Fruit fly (Drosophila melanogaster): Measurements from ENCODE around the gene Fpgs2.
A peak's percentile ranks its signal among the peaks of the same experiment; 100 is the strongest.

Gene Fpgs2

DNA sequence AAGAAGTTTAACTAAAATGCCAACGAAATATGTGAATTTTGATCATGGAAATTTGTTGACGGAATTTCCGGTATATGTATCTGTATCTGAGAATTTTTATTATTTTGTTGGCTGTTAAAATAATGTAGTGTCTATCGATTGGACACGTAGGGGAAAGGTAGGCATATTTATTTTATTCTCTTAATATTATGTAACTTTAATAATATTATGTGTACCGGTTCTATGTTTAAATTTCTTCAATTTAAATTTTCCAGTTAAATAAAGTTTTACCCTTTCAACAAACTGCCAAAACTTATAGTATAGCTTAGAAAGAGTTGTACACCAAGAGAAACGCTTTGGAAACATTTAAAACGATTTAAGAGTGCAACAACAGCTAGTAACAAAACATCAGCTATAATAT, at the start of gene Fpgs2:
TSS of gene Fpgs2 (minus strand) at position 101 of the 400 bp plus-strand sequence.
- no peak for TF ChIP-seq HLH106 (tag; optimal IDR thresholded peaks at IDR 0.05)
- TF ChIP-seq tai (GFP tag; optimal IDR thresholded peaks at IDR 0.05) = no peak

- TF ChIP-seq sage (GFP tag; optimal IDR thresholded peaks at IDR 0.05) (no peak), Jra (GFP tag; optimal IDR thresholded peaks at IDR 0.05) (no peak), CrebA (GFP tag; optimal IDR thresholded peaks at IDR 0.05; ENCODE audit: borderline replicate concordance) (no peak), Myc (optimal IDR thresholded peaks at IDR 0.05) (no peak), Hr83 (GFP tag; optimal IDR thresholded peaks at IDR 0.05; ENCODE audit: poor library complexity, severe bottlenecking) (no peak), CG32264 (GFP tag; optimal IDR thresholded peaks at IDR 0.05) (no peak)
Measured at dm6 chr2L:3942094-3942493, 28.0 kb upstream of the Fpgs2 start.

dm6 chr2L:3940302-3940701, 26.2 kb upstream of the Fpgs2 start:
- TF ChIP-seq Dfd (GFP tag; optimal IDR thresholded peaks at IDR 0.05) (peak; percentile 86), fru (GFP tag; optimal IDR thresholded peaks at IDR 0.05) (no peak)

dm6 chr2L:3938773-3939172, 24.7 kb upstream of the Fpgs2 start:
- no peak for TF ChIP-seq CG32264 (GFP tag; optimal IDR thresholded peaks at IDR 0.05)
- TF ChIP-seq sv (GFP tag; optimal IDR thresholded peaks at IDR 0.05) = no peak
- TF ChIP-seq Abd-B (GFP tag; optimal IDR thresholded peaks at IDR 0.05) = no peak
- no peak for TF ChIP-seq Hnf4 (GFP tag; optimal IDR thresholded peaks at IDR 0.05)
- TF ChIP-seq jim (GFP tag; optimal IDR thresholded peaks at IDR 0.05) = no peak
- no peak for TF ChIP-seq pan (optimal IDR thresholded peaks at IDR 0.05)
- no peak for TF ChIP-seq GATAd (GFP tag; optimal IDR thresholded peaks at IDR 0.05)
- no peak for TF ChIP-seq rgr (GFP tag; optimal IDR thresholded peaks at IDR 0.05)
- no peak for TF ChIP-seq Dfd (GFP tag; optimal IDR thresholded peaks at IDR 0.05)
- TF ChIP-seq Sp1 (GFP tag; optimal IDR thresholded peaks at IDR 0.05) = no peak
- TF ChIP-seq HLH106 (tag; optimal IDR thresholded peaks at IDR 0.05) = no peak
- TF ChIP-seq lola (GFP tag; optimal IDR thresholded peaks at IDR 0.05) = no peak
- no peak for TF ChIP-seq OdsH (GFP tag; optimal IDR thresholded peaks at IDR 0.05)
- no peak for TF ChIP-seq fru (GFP tag; optimal IDR thresholded peaks at IDR 0.05)
- no peak for TF ChIP-seq N (GFP tag; optimal IDR thresholded peaks at IDR 0.05)
- no peak for TF ChIP-seq CrebA (GFP tag; optimal IDR thresholded peaks at IDR 0.05; ENCODE audit: borderline replicate concordance)
- TF ChIP-seq sage (GFP tag; optimal IDR thresholded peaks at IDR 0.05) = no peak

DNA sequence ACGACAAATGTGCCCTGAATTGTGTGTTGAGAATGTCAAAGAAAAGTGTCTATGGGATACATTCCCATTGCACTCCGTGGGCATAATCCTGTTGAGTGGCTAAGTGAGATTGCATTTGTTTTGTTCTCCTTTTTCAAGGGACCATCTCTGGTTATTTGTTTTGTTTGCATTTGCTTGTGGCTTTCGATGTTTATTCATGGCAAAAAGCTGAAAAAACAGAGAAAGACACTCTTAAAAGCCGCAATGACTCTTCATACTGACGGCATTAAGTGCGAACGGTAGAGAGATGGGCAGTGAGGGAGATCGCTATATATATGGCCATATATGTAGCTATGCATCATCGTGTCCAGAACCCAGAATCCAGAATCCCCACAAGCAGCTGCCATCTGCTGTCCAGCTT, 21.7 kb upstream of the Fpgs2 start:
- no peak for TF ChIP-seq rgr (GFP tag; optimal IDR thresholded peaks at IDR 0.05)
- no peak for TF ChIP-seq Mio (GFP tag; optimal IDR thresholded peaks at IDR 0.05)
- TF ChIP-seq GATAd (GFP tag; optimal IDR thresholded peaks at IDR 0.05) = no peak
- no peak for TF ChIP-seq Abd-B (GFP tag; optimal IDR thresholded peaks at IDR 0.05)

dm6 chr2L:3935014-3935413, 20.9 kb upstream of the Fpgs2 start:
- TF ChIP-seq foxo (GFP tag; optimal IDR thresholded peaks at IDR 0.05) (no peak), dl (GFP tag; optimal IDR thresholded peaks at IDR 0.05; ENCODE audit: insufficient read depth in 1 of 2, partially characterized antibody in 2 of 2) (no peak), Rel (GFP tag; optimal IDR thresholded peaks at IDR 0.05) (no peak), Rel (tag; optimal IDR thresholded peaks at IDR 0.05) (no peak), Jra (GFP tag; optimal IDR thresholded peaks at IDR 0.05) (no peak), Hr78 (GFP tag; optimal IDR thresholded peaks at IDR 0.05) (no peak), Hr83 (GFP tag; optimal IDR thresholded peaks at IDR 0.05; ENCODE audit: poor library complexity, severe bottlenecking) (no peak), jim (GFP tag; optimal IDR thresholded peaks at IDR 0.05) (no peak), N (GFP tag; optimal IDR thresholded peaks at IDR 0.05) (no peak), sv (GFP tag; optimal IDR thresholded peaks at IDR 0.05) (no peak), Mio (GFP tag; optimal IDR thresholded peaks at IDR 0.05) (no peak), Myc (optimal IDR thresholded peaks at IDR 0.05) (no peak), OdsH (GFP tag; optimal IDR thresholded peaks at IDR 0.05) (no peak), tai (GFP tag; optimal IDR thresholded peaks at IDR 0.05) (no peak), sage (GFP tag; optimal IDR thresholded peaks at IDR 0.05) (no peak), brk (GFP tag; optimal IDR thresholded peaks at IDR 0.05) (no peak), Dfd (GFP tag; optimal IDR thresholded peaks at IDR 0.05) (no peak), fru (GFP tag; optimal IDR thresholded peaks at IDR 0.05) (no peak), Hnf4 (GFP tag; optimal IDR thresholded peaks at IDR 0.05) (no peak)

- TF ChIP-seq Sp1 (GFP tag; optimal IDR thresholded peaks at IDR 0.05) (no peak), rgr (GFP tag; optimal IDR thresholded peaks at IDR 0.05) (no peak), Vsx2 (GFP tag; optimal IDR thresholded peaks at IDR 0.05; ENCODE audit: partially characterized antibody) (peak; percentile 19), fru (GFP tag; optimal IDR thresholded peaks at IDR 0.05) (peak; percentile 3), usp (GFP tag; optimal IDR thresholded peaks at IDR 0.05) (no peak), Dif (GFP tag; optimal IDR thresholded peaks at IDR 0.05; ENCODE audit: partially characterized antibody) (peak; percentile 12), GATAd (GFP tag; optimal IDR thresholded peaks at IDR 0.05) (no peak)
Measured at dm6 chr2L:3933674-3934073, 19.6 kb upstream of the Fpgs2 start.

Measured in whole organism, wandering third instar larva.